Fruit fly (Drosophila melanogaster) whole organism, embryonic: ENCODE data around the gene Shmt.
A peak's percentile ranks its signal among the peaks of the same experiment; 100 is the strongest.

ENCODE experiments used
- Bgb ChIP-seq: fragments of 200-800 bp; sonication (Bioruptor generic); IDR thresholded peaks from 2 replicates; pipeline ENCODE4 v1.3.6; 2022; ENCODE audit warnings: missing biosample characterization, missing genetic modification characterization; ENCODE audit not compliant: partially characterized antibody
- CG11093 ChIP-seq: fragments of 200-800 bp; sonication (Bioruptor generic); IDR thresholded peaks from 3 replicates; pipeline ENCODE4 v1.3.6; 2022; ENCODE audit warnings: missing biosample characterization, missing genetic modification characterization
- CG11398 ChIP-seq: fragments of 200-800 bp; sonication (Bioruptor generic); optimal IDR thresholded peaks from 2 replicates; lab custom pipeline; 2016; ENCODE audit warnings: missing biosample characterization, missing genetic modification characterization
- CG11456 ChIP-seq: fragments of 200-800 bp; sonication (Bioruptor generic); IDR thresholded peaks from 3 replicates; pipeline ENCODE4 v1.3.6; 2022; ENCODE audit warnings: missing biosample characterization, missing genetic modification characterization
- CG16813 ChIP-seq: fragments of 200-800 bp; sonication (Bioruptor generic); IDR thresholded peaks from 3 replicates; pipeline ENCODE4 v1.3.6; 2022; ENCODE audit warnings: missing biosample characterization, missing genetic modification characterization; ENCODE audit not compliant: partially characterized antibody
- CG17359 ChIP-seq: fragments of 200-800 bp; sonication (Bioruptor generic); optimal IDR thresholded peaks from 3 replicates; lab custom pipeline; 2018; ENCODE audit warnings: missing biosample characterization, mild to moderate bottlenecking, missing genetic modification characterization, moderate library complexity
- CG18262 ChIP-seq: fragments of 200-800 bp; optimal IDR thresholded peaks from 3 replicates; lab custom pipeline; 2019; ENCODE audit warnings: missing biosample characterization, mild to moderate bottlenecking, missing genetic modification characterization, moderate library complexity
- CG30020 ChIP-seq: fragments of 200-800 bp; optimal IDR thresholded peaks from 2 replicates; lab custom pipeline; 2019; ENCODE audit warnings: missing biosample characterization, mild to moderate bottlenecking, missing genetic modification characterization, moderate library complexity
- CG3065 ChIP-seq: fragments of 200-800 bp; sonication (Bioruptor generic); optimal IDR thresholded peaks from 2 replicates; lab custom pipeline; 2016; ENCODE audit warnings: missing biosample characterization, missing genetic modification characterization
- CG3995 ChIP-seq: fragments of 200-800 bp; sonication (Bioruptor generic); optimal IDR thresholded peaks from 3 replicates; lab custom pipeline; 2016; ENCODE audit warnings: missing biosample characterization, missing genetic modification characterization
- CG7357 ChIP-seq: fragments of 200-800 bp; sonication (Bioruptor generic); IDR thresholded peaks from 3 replicates; pipeline ENCODE4 v1.3.6; 2022; ENCODE audit warnings: missing biosample characterization, missing genetic modification characterization
- CG8089 ChIP-seq: fragments of 200-800 bp; sonication (Bioruptor generic); optimal IDR thresholded peaks from 3 replicates; lab custom pipeline; 2016; ENCODE audit warnings: missing biosample characterization, missing genetic modification characterization
- CG9609 ChIP-seq: fragments of 200-800 bp; sonication (Bioruptor generic); optimal IDR thresholded peaks from 3 replicates; lab custom pipeline; 2016; ENCODE audit warnings: missing biosample characterization, missing genetic modification characterization
- CG9727 ChIP-seq: fragments of 200-800 bp; sonication (Bioruptor generic); optimal IDR thresholded peaks from 3 replicates; lab custom pipeline; 2017; ENCODE audit warnings: missing biosample characterization, mild to moderate bottlenecking, missing genetic modification characterization
- D ChIP-seq, 2 experiments: fragments of 200-800 bp in 1 of 2; fragments of >200 bp in 1 of 2; sonication (Bioruptor generic) in 1 of 2; optimal IDR thresholded peaks; 2 replicates in 1 of 2; 3 replicates in 1 of 2; lab custom pipeline; 2017; ENCODE audit warnings: mild to moderate bottlenecking in 1 of 2, missing biosample characterization in 1 of 2, missing genetic modification characterization in 1 of 2, missing genetic modification reagents in 1 of 2
- Doc3 ChIP-seq: fragments of 200-800 bp; sonication (Bioruptor generic); IDR thresholded peaks from 3 replicates; pipeline ENCODE4 v1.3.6; 2022; ENCODE audit warnings: missing biosample characterization, missing genetic modification characterization; ENCODE audit not compliant: partially characterized antibody
- E2f2 ChIP-seq: fragments of 200-800 bp; sonication (Bioruptor generic); IDR thresholded peaks from 2 replicates; pipeline ENCODE4 v1.3.6; 2022; ENCODE audit warnings: missing biosample characterization, missing genetic modification characterization
- Gug ChIP-seq: fragments of 200-800 bp; sonication (Bioruptor generic); IDR thresholded peaks from 4 replicates; pipeline ENCODE4 v1.3.6; 2022; ENCODE audit warnings: missing biosample characterization, missing genetic modification characterization
- H15 ChIP-seq: fragments of 200-800 bp; sonication (Bioruptor generic); IDR thresholded peaks from 3 replicates; pipeline ENCODE4 v1.3.6; 2022; ENCODE audit warnings: missing biosample characterization, missing genetic modification characterization
- HHEX ChIP-seq: fragments of 200-800 bp; sonication (Bioruptor generic); optimal IDR thresholded peaks from 3 replicates; lab custom pipeline; 2017; ENCODE audit warnings: missing biosample characterization, mild to moderate bottlenecking, missing genetic modification characterization, missing genetic modification reagents
- HLH4C ChIP-seq: fragments of 200-800 bp; sonication (Bioruptor generic); IDR thresholded peaks from 3 replicates; pipeline ENCODE4 v1.3.6; 2022; ENCODE audit warnings: missing biosample characterization, missing genetic modification characterization; ENCODE audit not compliant: partially characterized antibody
- Hr51 ChIP-seq, 2 experiments: fragments of 200-800 bp; sonication (Bioruptor generic); optimal IDR thresholded peaks; 2 replicates in 1 of 2; 3 replicates in 1 of 2; lab custom pipeline; 2016 to 2018; ENCODE audit warnings: missing biosample characterization in 2 of 2, missing genetic modification characterization in 2 of 2, mild to moderate bottlenecking in 1 of 2, moderate library complexity in 1 of 2
- MBD-R2 ChIP-seq: fragments of 200-800 bp; sonication (Bioruptor generic); IDR thresholded peaks from 2 replicates; pipeline ENCODE4 v1.3.6; 2022; ENCODE audit warnings: missing biosample characterization, missing genetic modification characterization
- Mrtf ChIP-seq: fragments of 200-800 bp; sonication (Bioruptor generic); IDR thresholded peaks from 3 replicates; pipeline ENCODE4 v1.3.6; 2022; ENCODE audit warnings: missing biosample characterization, missing genetic modification characterization
- NC2β ChIP-seq: fragments of 200-800 bp; sonication (Bioruptor generic); optimal IDR thresholded peaks from 2 replicates; lab custom pipeline; 2016; ENCODE audit warnings: missing biosample characterization, missing genetic modification characterization
- NFAT ChIP-seq: fragments of 200-800 bp; sonication (Bioruptor generic); IDR thresholded peaks from 2 replicates; pipeline ENCODE4 v1.3.6; 2022; ENCODE audit warnings: missing biosample characterization, missing genetic modification characterization
- Nf-YC ChIP-seq: fragments of 200-800 bp; optimal IDR thresholded peaks from 3 replicates; lab custom pipeline; 2019; ENCODE audit warnings: missing biosample characterization, mild to moderate bottlenecking, missing genetic modification characterization, moderate library complexity
- NfI ChIP-seq: fragments of 200-800 bp; sonication (Bioruptor generic); optimal IDR thresholded peaks from 3 replicates; lab custom pipeline; 2018; ENCODE audit warnings: missing biosample characterization, mild to moderate bottlenecking, missing genetic modification characterization, moderate library complexity
- Oli ChIP-seq: fragments of 200-800 bp; sonication (Bioruptor generic); optimal IDR thresholded peaks from 2 replicates; lab custom pipeline; 2018; ENCODE audit warnings: missing biosample characterization, mild to moderate bottlenecking, missing genetic modification characterization, moderate library complexity
- Opbp ChIP-seq: fragments of 200-800 bp; sonication (Bioruptor generic); IDR thresholded peaks from 3 replicates; pipeline ENCODE4 v1.3.6; 2022; ENCODE audit warnings: missing biosample characterization, missing genetic modification characterization; ENCODE audit not compliant: partially characterized antibody
- Scr ChIP-seq: fragments of 200-800 bp; sonication (Bioruptor generic); IDR thresholded peaks from 2 replicates; pipeline ENCODE4 v1.3.6; 2022; ENCODE audit warnings: missing biosample characterization, missing genetic modification characterization; ENCODE audit not compliant: partially characterized antibody
- Xbp1 ChIP-seq: fragments of 200-800 bp; sonication (Bioruptor generic); optimal IDR thresholded peaks from 3 replicates; lab custom pipeline; 2016; ENCODE audit warnings: missing biosample characterization, mild to moderate bottlenecking, missing genetic modification characterization
- en ChIP-seq: fragments of 200-800 bp; sonication (Bioruptor generic); optimal IDR thresholded peaks from 2 replicates; lab custom pipeline; 2016; ENCODE audit warnings: missing biosample characterization, missing genetic modification characterization
- ftz-f1 ChIP-seq: fragments of 200-800 bp; sonication (Bioruptor generic); optimal IDR thresholded peaks from 2 replicates; lab custom pipeline; 2016; ENCODE audit warnings: missing biosample characterization, missing genetic modification characterization
- inv ChIP-seq: fragments of 200-800 bp; sonication (Bioruptor generic); IDR thresholded peaks from 2 replicates; pipeline ENCODE4 v1.3.6; 2022; ENCODE audit warnings: missing biosample characterization, missing genetic modification characterization; ENCODE audit not compliant: partially characterized antibody
- jigr1 ChIP-seq: fragments of 200-800 bp; sonication (Bioruptor generic); IDR thresholded peaks from 3 replicates; pipeline ENCODE4 v1.3.6; 2022; ENCODE audit warnings: missing biosample characterization, missing genetic modification characterization
- ken ChIP-seq: fragments of 200-800 bp; sonication (Bioruptor generic); IDR thresholded peaks from 3 replicates; pipeline ENCODE4 v1.3.6; 2022; ENCODE audit warnings: missing biosample characterization, missing genetic modification characterization
- knrl ChIP-seq: fragments of 200-800 bp; sonication (Bioruptor generic); IDR thresholded peaks from 3 replicates; pipeline ENCODE4 v1.3.6; 2022; ENCODE audit warnings: missing biosample characterization, missing genetic modification characterization; ENCODE audit not compliant: partially characterized antibody
- lbe ChIP-seq: fragments of 200-800 bp; sonication (Bioruptor generic); optimal IDR thresholded peaks from 2 replicates; lab custom pipeline; 2016; ENCODE audit warnings: missing biosample characterization, mild to moderate bottlenecking, missing genetic modification characterization
- mam ChIP-seq: fragments of 200-800 bp; sonication (Bioruptor generic); optimal IDR thresholded peaks from 3 replicates; lab custom pipeline; 2016; ENCODE audit warnings: missing biosample characterization, missing genetic modification characterization
- nerfin-1 ChIP-seq: fragments of 200-800 bp; sonication (Bioruptor generic); optimal IDR thresholded peaks from 3 replicates; lab custom pipeline; 2019; ENCODE audit warnings: missing biosample characterization, mild to moderate bottlenecking, missing genetic modification characterization, moderate library complexity
- sd ChIP-seq: fragments of 200-800 bp; sonication (Bioruptor generic); optimal IDR thresholded peaks from 3 replicates; lab custom pipeline; 2018; ENCODE audit warnings: missing biosample characterization, mild to moderate bottlenecking, missing genetic modification characterization, moderate library complexity
- trem ChIP-seq: fragments of 200-800 bp; optimal IDR thresholded peaks from 3 replicates; lab custom pipeline; 2019; ENCODE audit warnings: missing biosample characterization, mild to moderate bottlenecking, missing genetic modification characterization, moderate library complexity
- vnd ChIP-seq: fragments of 200-800 bp; sonication (Bioruptor generic); IDR thresholded peaks from 3 replicates; pipeline ENCODE4 v1.3.6; 2022; ENCODE audit warnings: missing biosample characterization, missing genetic modification characterization; ENCODE audit not compliant: partially characterized antibody

The Shmt gene

dm6 chrX:5945052-5945830, 28.6 kb upstream of the Shmt start, which contains the start of gene CG32756 (continued):
- TF ChIP-seq MBD-R2 (GFP tag; lab: Robert Waterston, UW) (0 out of 2 replicates have a peak, but pooled peaks have one; percentile 26), CG7357 (GFP tag; lab: Robert Waterston, UW) (peak; percentile 59; the same call in 1 of the 3 replicates), vnd (GFP tag; lab: Robert Waterston, UW) (peak; percentile 50; the same call in 1 of the 3 replicates), inv (GFP tag; lab: Robert Waterston, UW) (peak; percentile 53; the same call in 1 of the 2 replicates), Scr (GFP tag; lab: Robert Waterston, UW) (peak; percentile 72), CG30020 (peak; percentile 66)
- TF ChIP-seq, all 482 proteins: peak for 30; not testable (repeated sequence) for 452

DNA sequence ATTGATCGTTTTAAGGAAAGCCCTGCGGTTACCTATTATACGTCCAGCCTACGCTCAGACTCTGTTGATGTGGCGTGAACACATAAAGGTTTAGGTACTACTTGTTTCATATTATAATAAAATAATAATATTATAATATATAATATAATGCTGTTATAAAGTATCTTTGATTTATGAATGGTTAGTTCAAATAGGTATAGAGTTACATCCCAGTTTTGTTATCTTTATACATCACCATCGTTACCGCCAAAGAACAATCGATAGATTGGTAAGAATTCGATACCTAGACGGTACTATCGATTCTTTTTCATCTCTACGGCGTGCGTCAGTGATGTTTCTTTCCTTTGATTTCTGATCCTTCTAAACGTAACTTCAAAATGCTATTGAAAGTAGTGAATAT, 25.7 kb upstream of the Shmt start, which contains the start of gene CG12728:
CG12728 (plus strand) TSS at position 301 of the 400 bp plus-strand sequence.
- TF ChIP-seq Doc3 (GFP tag; lab: Robert Waterston, UW), result peak; percentile 10; the same call in 1 of the 3 replicates

- TF ChIP-seq CG3065 (GFP tag; lab: Kevin White, UChicago) (no peak), Hr51 (GFP tag; optimal IDR thresholded peaks at IDR 0.05; lab: Kevin White, UChicago) (no peak), CG11456 (GFP tag; lab: Robert Waterston, UW) (no peak), CG11398 (GFP tag; lab: Kevin White, UChicago) (no peak), CG9727 (GFP tag; lab: Kevin White, UChicago) (no peak), Bgb (GFP tag; lab: Robert Waterston, UW) (peak; percentile 68), en (no peak), D (optimal IDR thresholded peaks at IDR 0.05; lab: Kevin White, UChicago) (no peak), D (GFP tag; optimal IDR thresholded peaks at IDR 0.05; lab: Kevin White, UChicago) (no peak), Gug (GFP tag; lab: Robert Waterston, UW) (no peak), Xbp1 (GFP tag; lab: Kevin White, UChicago) (no peak), mam (GFP tag; lab: Kevin White, UChicago) (no peak), NfI (GFP tag; lab: Kevin White, UChicago) (no peak), Mrtf (no peak), knrl (GFP tag; lab: Robert Waterston, UW) (peak; percentile 51; the same call in 2 of the 3 replicates), H15 (GFP tag; lab: Robert Waterston, UW) (no peak), jigr1 (no peak), sd (tag; lab: Kevin White, UChicago) (no peak), CG18262 (no peak), ftz-f1 (no peak), CG8089 (GFP tag; lab: Kevin White, UChicago) (no peak), NC2β (no peak), Opbp (GFP tag; lab: Robert Waterston, UW) (peak; percentile 80; the same call in 2 of the 3 replicates), CG9609 (GFP tag; lab: Kevin White, UChicago) (no peak), lbe (peak; percentile 4), HHEX (no peak), nerfin-1 (tag; lab: Kevin White, UChicago) (no peak), Nf-YC (tag; lab: Kevin White, UChicago) (no peak), CG17359 (tag; lab: Kevin White, UChicago) (no peak), CG3995 (GFP tag; lab: Kevin White, UChicago) (peak; percentile 1), trem (no peak), HLH4C (GFP tag; lab: Robert Waterston, UW) (peak; percentile 57), CG11093 (no peak), E2f2 (peak; percentile 82), ken (GFP tag; lab: Robert Waterston, UW) (no peak), CG16813 (peak; percentile 63), Oli (tag; lab: Kevin White, UChicago) (no peak), NFAT (no peak)
Measured at dm6 chrX:5941824-5942223, 25.2 kb upstream of the Shmt start.
